1 fruit fly cellular context compared by ENCODE assay signal in the genomic region with DNA sequence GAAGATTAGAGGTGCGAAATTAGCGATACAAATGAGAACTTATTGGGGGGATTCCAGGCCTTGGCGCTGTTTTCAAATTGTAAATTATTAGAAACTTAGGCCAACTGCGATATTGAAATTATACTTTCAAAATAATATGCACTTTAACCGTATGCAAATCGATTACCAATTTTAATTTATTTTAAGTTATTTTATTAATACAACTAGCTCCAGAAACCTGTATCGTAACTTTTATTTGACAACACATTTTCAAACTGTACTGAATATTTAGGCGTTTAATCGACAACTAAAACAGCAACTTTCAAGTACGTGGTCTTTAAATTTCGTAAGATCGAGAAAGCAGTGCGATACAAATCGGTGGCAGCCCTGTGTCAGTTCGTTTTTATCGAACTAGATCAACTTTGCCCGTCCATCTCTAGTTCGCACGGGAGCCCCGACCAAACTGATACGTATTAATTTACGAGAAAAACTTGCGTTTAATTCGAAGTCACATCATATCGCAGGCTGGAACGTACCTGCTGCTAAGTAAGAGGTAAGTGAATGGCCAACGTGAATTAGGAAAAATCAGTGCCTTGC.
A peak's percentile ranks its signal among the peaks of the same experiment; 100 is the strongest.
TF ChIP-seq lines count a peak whose summit lies in the region.

A gene (minus strand): TSS at position 31 of the 576 bp plus-strand sequence.
A gene (plus strand): TSS at position 335 of the 576 bp plus-strand sequence.

TF ChIP-seq in whole organism, embryonic, 481 proteins besides CTCF, POLR2A, EP300 and RAD21 (continued from another document):
- TF ChIP-seq CG6689 (GFP tag; IDR thresholded peaks at IDR 0.05; lab: Robert Waterston, UW) (no peak), Antp (GFP tag; optimal IDR thresholded peaks at IDR 0.05; lab: Kevin White, UChicago) (peak; percentile 32), vvl (GFP tag; IDR thresholded peaks at IDR 0.05; lab: Robert Waterston, UW) (peak; percentile 47; the same call in 1 of the 2 replicates), CG42726 (GFP tag; IDR thresholded peaks at IDR 0.05; lab: Robert Waterston, UW; ENCODE audit: partially characterized antibody) (peak; percentile 69), MBD-R2 (GFP tag; IDR thresholded peaks at IDR 0.05; lab: Robert Waterston, UW) (peak; percentile 37; the same call in 1 of the 2 replicates), Kr (GFP tag; optimal IDR thresholded peaks at IDR 0.05; lab: Kevin White, UChicago) (no peak), otp (GFP tag; IDR thresholded peaks at IDR 0.05; lab: Robert Waterston, UW) (no peak), tna (GFP tag; IDR thresholded peaks at IDR 0.05; lab: Robert Waterston, UW; ENCODE audit: partially characterized antibody) (peak; percentile 44; the same call in 1 of the 2 replicates), Hey (tag; optimal IDR thresholded peaks at IDR 0.05; lab: Kevin White, UChicago) (no peak), unpg (GFP tag; optimal IDR thresholded peaks at IDR 0.05; lab: Kevin White, UChicago) (peak; percentile 1), CG12219 (GFP tag; optimal IDR thresholded peaks at IDR 0.05; lab: Kevin White, UChicago) (no peak), D19A (tag; optimal IDR thresholded peaks at IDR 0.05; lab: Kevin White, UChicago) (no peak), CG11723 (GFP tag; optimal IDR thresholded peaks at IDR 0.05; lab: Kevin White, UChicago) (peak; percentile 14), Atf3 (GFP tag; optimal IDR thresholded peaks at IDR 0.05; lab: Kevin White, UChicago) (no peak), CG31365 (tag; optimal IDR thresholded peaks at IDR 0.05; lab: Kevin White, UChicago) (peak; percentile 90), CG10321 (GFP tag; IDR thresholded peaks at IDR 0.05; lab: Robert Waterston, UW) (no peak), CG3407 (GFP tag; optimal IDR thresholded peaks at IDR 0.05; lab: Kevin White, UChicago) (no peak), Trl (optimal IDR thresholded peaks at IDR 0.05; lab: Kevin White, UChicago) (no peak), Trl (GFP tag; optimal IDR thresholded peaks at IDR 0.05; lab: Kevin White, UChicago) (no peak), Atf6 (GFP tag; IDR thresholded peaks at IDR 0.05; lab: Robert Waterston, UW) (no peak), CG1024 (GFP tag; IDR thresholded peaks at IDR 0.05; lab: Robert Waterston, UW) (no peak), corto (GFP tag; optimal IDR thresholded peaks at IDR 0.05; lab: Kevin White, UChicago) (no peak), dati (GFP tag; IDR thresholded peaks at IDR 0.05; lab: Robert Waterston, UW) (no peak), CG11398 (GFP tag; optimal IDR thresholded peaks at IDR 0.05; lab: Kevin White, UChicago) (no peak), CG15479 (GFP tag; optimal IDR thresholded peaks at IDR 0.05; lab: Kevin White, UChicago) (no peak), C15 (GFP tag; IDR thresholded peaks at IDR 0.05; lab: Robert Waterston, UW) (no peak), CG12659 (GFP tag; optimal IDR thresholded peaks at IDR 0.05; lab: Kevin White, UChicago) (peak; percentile 79), CG8765 (GFP tag; IDR thresholded peaks at IDR 0.05; lab: Robert Waterston, UW) (no peak; the same call in 1 of the 2 replicates), Ada2b (GFP tag; IDR thresholded peaks at IDR 0.05; lab: Robert Waterston, UW) (no peak), Jarid2 (GFP tag; optimal IDR thresholded peaks at IDR 0.05; lab: Kevin White, UChicago) (peak; percentile 14), toy (GFP tag; IDR thresholded peaks at IDR 0.05; lab: Robert Waterston, UW) (no peak), Mad (GFP tag; optimal IDR thresholded peaks at IDR 0.05; lab: Kevin White, UChicago) (no peak), kah (GFP tag; optimal IDR thresholded peaks at IDR 0.05; lab: Kevin White, UChicago) (no peak), pros (GFP tag; optimal IDR thresholded peaks at IDR 0.05; lab: Kevin White, UChicago) (no peak), CG18764 (GFP tag; optimal IDR thresholded peaks at IDR 0.05; lab: Kevin White, UChicago) (no peak), stwl (tag; optimal IDR thresholded peaks at IDR 0.05; lab: Kevin White, UChicago) (peak; percentile 65), Stat92E (GFP tag; optimal IDR thresholded peaks at IDR 0.05; lab: Kevin White, UChicago) (no peak), CG17912 (GFP tag; optimal IDR thresholded peaks at IDR 0.05; lab: Kevin White, UChicago) (no peak), Mes4 (GFP tag; optimal IDR thresholded peaks at IDR 0.05; lab: Kevin White, UChicago) (peak; percentile 23), odd (GFP tag; optimal IDR thresholded peaks at IDR 0.05; lab: Kevin White, UChicago) (no peak), Ets97D (GFP tag; optimal IDR thresholded peaks at IDR 0.05; lab: Kevin White, UChicago) (peak; percentile 78), TFAM (GFP tag; optimal IDR thresholded peaks at IDR 0.05; lab: Kevin White, UChicago) (no peak), Opbp (GFP tag; IDR thresholded peaks at IDR 0.05; lab: Robert Waterston, UW; ENCODE audit: partially characterized antibody) (peak; percentile 77), CG32767 (GFP tag; IDR thresholded peaks at IDR 0.05; lab: Robert Waterston, UW) (no peak), CG16779 (GFP tag; IDR thresholded peaks at IDR 0.05; lab: Robert Waterston, UW) (no peak), Oli (tag; optimal IDR thresholded peaks at IDR 0.05; lab: Kevin White, UChicago) (no peak), gt (GFP tag; IDR thresholded peaks at IDR 0.05; lab: Robert Waterston, UW) (no peak), ATbp (GFP tag; optimal IDR thresholded peaks at IDR 0.05; lab: Kevin White, UChicago) (no peak), Neu2 (GFP tag; optimal IDR thresholded peaks at IDR 0.05; lab: Kevin White, UChicago; ENCODE audit: borderline replicate concordance) (no peak), Rfx (GFP tag; IDR thresholded peaks at IDR 0.05; lab: Robert Waterston, UW) (no peak; the same call in 1 of the 2 replicates), esg (GFP tag; conservative IDR thresholded peaks at IDR 0.05; lab: Robert Waterston, UW) (no peak), zen (tag; optimal IDR thresholded peaks at IDR 0.05; lab: Kevin White, UChicago) (peak; percentile 34), CG17612 (GFP tag; IDR thresholded peaks at IDR 0.05; lab: Robert Waterston, UW) (no peak), CG1792 (GFP tag; optimal IDR thresholded peaks at IDR 0.05; lab: Kevin White, UChicago) (no peak), Doc3 (GFP tag; IDR thresholded peaks at IDR 0.05; lab: Robert Waterston, UW; ENCODE audit: partially characterized antibody) (peak; percentile 44; the same call in 2 of the 3 replicates), croc (GFP tag; conservative IDR thresholded peaks at IDR 0.05; lab: Robert Waterston, UW) (no peak), YL-1 (GFP tag; optimal IDR thresholded peaks at IDR 0.05; lab: Kevin White, UChicago) (peak; percentile 8), fd64A (GFP tag; optimal IDR thresholded peaks at IDR 0.05; lab: Kevin White, UChicago) (no peak), fd3F (GFP tag; optimal IDR thresholded peaks at IDR 0.05; lab: Kevin White, UChicago) (no peak), CG11695 (GFP tag; IDR thresholded peaks at IDR 0.05; lab: Robert Waterston, UW) (no peak), CG4820 (GFP tag; optimal IDR thresholded peaks at IDR 0.05; lab: Kevin White, UChicago) (peak; percentile 23), NC2β (GFP tag; optimal IDR thresholded peaks at IDR 0.05; lab: Kevin White, UChicago) (no peak), Nf-YC (tag; optimal IDR thresholded peaks at IDR 0.05; lab: Kevin White, UChicago) (peak; percentile 59), CG17186 (GFP tag; optimal IDR thresholded peaks at IDR 0.05; lab: Kevin White, UChicago) (peak; percentile 42), Med (GFP tag; lab: Kevin White, UChicago) (peak; percentile 75), CG4360 (GFP tag; IDR thresholded peaks at IDR 0.05; lab: Robert Waterston, UW) (no peak), CG1647 (GFP tag; optimal IDR thresholded peaks at IDR 0.05; lab: Kevin White, UChicago) (no peak), ara (GFP tag; IDR thresholded peaks at IDR 0.05; lab: Robert Waterston, UW) (no peak), unc-4 (GFP tag; IDR thresholded peaks at IDR 0.05; lab: Robert Waterston, UW; ENCODE audit: partially characterized antibody) (peak; percentile 61), CG1233 (GFP tag; optimal IDR thresholded peaks at IDR 0.05; lab: Kevin White, UChicago) (no peak), CG9609 (GFP tag; optimal IDR thresholded peaks at IDR 0.05; lab: Kevin White, UChicago) (peak; percentile 14), CG6254 (GFP tag; optimal IDR thresholded peaks at IDR 0.05; lab: Kevin White, UChicago) (no peak), CG7786 (GFP tag; optimal IDR thresholded peaks at IDR 0.05; lab: Kevin White, UChicago) (no peak), ERR (GFP tag; optimal IDR thresholded peaks at IDR 0.05; lab: Kevin White, UChicago) (no peak), sens-2 (GFP tag; IDR thresholded peaks at IDR 0.05; lab: Robert Waterston, UW) (no peak), CoRest (tag; optimal IDR thresholded peaks at IDR 0.05; lab: Kevin White, UChicago) (peak; percentile 69), cg (GFP tag; optimal IDR thresholded peaks at IDR 0.05; lab: Kevin White, UChicago) (no peak), gro (GFP tag; optimal IDR thresholded peaks at IDR 0.05; lab: Kevin White, UChicago) (no peak), CHES-1-like (GFP tag; optimal IDR thresholded peaks at IDR 0.05; lab: Kevin White, UChicago) (peak; percentile 32), Lpt (GFP tag; optimal IDR thresholded peaks at IDR 0.05; lab: Kevin White, UChicago) (no peak), pzg (GFP tag; optimal IDR thresholded peaks at IDR 0.05; lab: Kevin White, UChicago) (peak; percentile 87), CG17361 (GFP tag; IDR thresholded peaks at IDR 0.05; lab: Robert Waterston, UW) (peak; percentile 54), Dad (GFP tag; optimal IDR thresholded peaks at IDR 0.05; lab: Kevin White, UChicago) (no peak), br (optimal IDR thresholded peaks at IDR 0.05; lab: Kevin White, UChicago) (no peak), org-1 (GFP tag; optimal IDR thresholded peaks at IDR 0.05; lab: Kevin White, UChicago) (no peak), stc (GFP tag; IDR thresholded peaks at IDR 0.05; lab: Robert Waterston, UW) (no peak), CG7987 (GFP tag; optimal IDR thresholded peaks at IDR 0.05; lab: Kevin White, UChicago) (no peak), CG33557 (GFP tag; optimal IDR thresholded peaks at IDR 0.05; lab: Kevin White, UChicago) (no peak), caup (GFP tag; optimal IDR thresholded peaks at IDR 0.05; lab: Kevin White, UChicago; ENCODE audit: severe bottlenecking) (no peak), sim (GFP tag; IDR thresholded peaks at IDR 0.05; lab: Robert Waterston, UW) (no peak), CG13775 (GFP tag; optimal IDR thresholded peaks at IDR 0.05; lab: Kevin White, UChicago) (peak; percentile 51), psq (GFP tag; optimal IDR thresholded peaks at IDR 0.05; lab: Kevin White, UChicago) (no peak), CG10209 (GFP tag; optimal IDR thresholded peaks at IDR 0.05; lab: Kevin White, UChicago) (no peak), Xbp1 (GFP tag; optimal IDR thresholded peaks at IDR 0.05; lab: Kevin White, UChicago) (peak; percentile 81), CkIIα-i1 (GFP tag; IDR thresholded peaks at IDR 0.05; lab: Robert Waterston, UW) (no peak), Chrac-16 (GFP tag; optimal IDR thresholded peaks at IDR 0.05; lab: Kevin White, UChicago) (peak; percentile 3), schlank (tag; optimal IDR thresholded peaks at IDR 0.05; lab: Kevin White, UChicago) (no peak), H15 (GFP tag; IDR thresholded peaks at IDR 0.05; lab: Robert Waterston, UW) (no peak), trem (tag; optimal IDR thresholded peaks at IDR 0.05; lab: Kevin White, UChicago) (peak; percentile 73), chm (GFP tag; IDR thresholded peaks at IDR 0.05; lab: Robert Waterston, UW) (no peak), Myb (GFP tag; optimal IDR thresholded peaks at IDR 0.05; lab: Kevin White, UChicago) (peak; percentile 87), crp (GFP tag; optimal IDR thresholded peaks at IDR 0.05; lab: Kevin White, UChicago) (peak in 1 of 2 experiments; percentile 12), Sox100B (GFP tag; optimal IDR thresholded peaks at IDR 0.05; lab: Kevin White, UChicago) (peak; percentile 1), CG13424 (tag; optimal IDR thresholded peaks at IDR 0.05; lab: Kevin White, UChicago) (peak; percentile 35), Hand (GFP tag; optimal IDR thresholded peaks at IDR 0.05; lab: Kevin White, UChicago) (no peak), twi (tag; optimal IDR thresholded peaks at IDR 0.05; lab: Kevin White, UChicago) (no peak), CG7556 (GFP tag; optimal IDR thresholded peaks at IDR 0.05; lab: Kevin White, UChicago) (no peak), Meics (GFP tag; optimal IDR thresholded peaks at IDR 0.05; lab: Kevin White, UChicago) (peak; percentile 32), CG18476 (GFP tag; optimal IDR thresholded peaks at IDR 0.05; lab: Kevin White, UChicago) (no peak), crol (GFP tag; IDR thresholded peaks at IDR 0.05; lab: Robert Waterston, UW) (no peak), CG14860 (GFP tag; IDR thresholded peaks at IDR 0.05; lab: Robert Waterston, UW; ENCODE audit: partially characterized antibody) (peak; percentile 78), pan (optimal IDR thresholded peaks at IDR 0.05; lab: Kevin White, UChicago) (no peak), pan (GFP tag; optimal IDR thresholded peaks at IDR 0.05 in 1 of 2, IDR thresholded peaks at IDR 0.05 in 1 of 2) (peak in 1 of 2 experiments; percentile 41), jigr1 (GFP tag; IDR thresholded peaks at IDR 0.05; lab: Robert Waterston, UW) (peak; percentile 54; the same call in 1 of the 3 replicates), her (GFP tag; optimal IDR thresholded peaks at IDR 0.05; lab: Kevin White, UChicago) (no peak), Optix (GFP tag; IDR thresholded peaks at IDR 0.05; lab: Robert Waterston, UW) (no peak), CG8089 (GFP tag; optimal IDR thresholded peaks at IDR 0.05; lab: Kevin White, UChicago) (no peak), CG9727 (GFP tag; optimal IDR thresholded peaks at IDR 0.05; lab: Kevin White, UChicago) (peak; percentile 39), dmrt11E (tag; optimal IDR thresholded peaks at IDR 0.05; lab: Kevin White, UChicago) (peak; percentile 11), H2.0 (GFP tag; IDR thresholded peaks at IDR 0.05; lab: Robert Waterston, UW) (no peak), CG12071 (GFP tag; optimal IDR thresholded peaks at IDR 0.05; lab: Kevin White, UChicago) (no peak), CG7839 (tag; optimal IDR thresholded peaks at IDR 0.05; lab: Kevin White, UChicago) (peak; percentile 47), Hr51 (GFP tag; optimal IDR thresholded peaks at IDR 0.05; lab: Kevin White, UChicago) (peak in 1 of 2 experiments; percentile 3), CG2116 (GFP tag; optimal IDR thresholded peaks at IDR 0.05; lab: Kevin White, UChicago) (peak; percentile 98), CG17829 (tag; optimal IDR thresholded peaks at IDR 0.05; lab: Kevin White, UChicago) (peak; percentile 64)
